Worm (Caenorhabditis elegans): Measurements from ENCODE around the gene C01G10.14.
"Not testable (repeated sequence)": the region's sequence is repeated elsewhere in the genome, so short reads cannot be mapped to it uniquely, and the experiment has no call there.

DNA sequence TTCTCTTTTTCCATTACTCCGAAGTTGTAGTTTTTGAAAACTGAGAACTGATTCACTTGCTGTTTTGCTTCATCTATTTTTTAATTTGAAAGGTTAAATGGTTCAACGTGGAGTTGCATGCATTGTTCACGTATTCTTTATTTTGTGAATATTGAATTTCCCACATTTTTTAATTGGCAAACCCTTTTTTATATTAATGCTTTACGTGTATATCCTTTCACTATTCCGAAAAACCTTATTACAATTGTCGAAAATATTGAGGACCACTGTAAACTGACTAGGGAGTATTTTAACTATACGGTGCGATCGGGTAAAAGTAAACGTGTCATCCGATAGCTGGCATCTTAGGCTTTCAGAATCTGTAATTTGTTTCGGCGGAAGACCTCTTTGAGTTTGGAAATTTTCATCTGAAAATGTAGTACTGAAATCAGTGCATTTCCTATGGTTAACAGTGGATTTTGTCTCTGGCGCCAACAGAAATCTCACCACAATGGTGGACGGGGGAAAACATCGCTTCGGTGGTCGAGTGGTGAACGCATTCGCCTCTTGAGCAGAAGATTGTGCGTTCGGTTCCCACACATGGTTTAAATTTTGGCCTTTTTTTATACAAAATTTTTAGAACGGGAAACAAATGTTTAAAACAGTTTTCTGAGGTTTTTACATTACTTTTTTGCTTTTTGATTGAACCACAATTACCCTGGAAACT lies at the start of gene C01G10.14:
- TF ChIP-seq pat-9 (tag; optimal IDR thresholded peaks at IDR 0.05); unc-55 (GFP tag; optimal IDR thresholded peaks at IDR 0.05); unc-86 (tag; optimal IDR thresholded peaks at IDR 0.05); zip-5 (tag; optimal IDR thresholded peaks at IDR 0.05); T23F11.4 (GFP tag; optimal IDR thresholded peaks at IDR 0.05); ama-1 (optimal IDR thresholded peaks at IDR 0.05); F13H6.1 (tag; optimal IDR thresholded peaks at IDR 0.05); C08G9.2 (tag; optimal IDR thresholded peaks at IDR 0.05); hlh-8 (tag; optimal IDR thresholded peaks at IDR 0.05); ceh-30 (tag; optimal IDR thresholded peaks at IDR 0.05); ceh-34 (tag; optimal IDR thresholded peaks at IDR 0.05); elt-4 (tag; optimal IDR thresholded peaks at IDR 0.05): not testable (repeated sequence)
